Worm (Caenorhabditis elegans) whole organism, L4/young adult: ENCODE results near the gene hnd-1.

Experiments used
- W03F9.2 ChIP-seq: fragments of 150-350 bp; optimal IDR thresholded peaks from 2 replicates; lab custom pipeline; 2014; ENCODE audit warnings: missing biosample characterization, missing genetic modification characterization
- dao-5 ChIP-seq: sonication (generic microtip); optimal IDR thresholded peaks from 2 replicates; lab custom pipeline; 2016; ENCODE audit warnings: missing genotype, missing genetic modification characterization, moderate library complexity, missing compliant biosample characterization

DNA sequence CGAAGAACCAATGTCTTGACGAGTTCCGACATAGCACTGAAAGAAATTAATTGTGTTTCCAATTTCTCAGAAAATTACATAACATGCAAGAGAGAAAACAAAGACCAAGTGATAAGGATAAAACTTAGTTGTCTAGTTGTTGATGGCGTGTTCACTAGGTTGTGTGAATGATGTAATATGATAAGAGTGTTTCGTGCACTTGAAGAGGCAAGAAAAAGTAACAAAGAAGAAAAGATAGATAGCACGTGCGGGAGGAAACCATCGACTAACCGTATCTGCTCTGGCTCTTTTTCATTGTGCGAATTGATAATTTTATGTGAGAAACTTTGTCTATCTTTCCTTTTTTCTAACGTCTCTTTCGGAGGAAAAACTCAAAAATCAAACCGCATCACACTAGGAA is 22.7 kb upstream of the hnd-1 start, which contains the start of gene sfxn-1.5:
- TF ChIP-seq dao-5 (tag; lab: Kevin White, UChicago) (no peak), W03F9.2 (tag; lab: Kevin White, UChicago) (no peak)
